Worm (Caenorhabditis elegans) whole organism, L2 larva: ENCODE measurements around the gene ctf-18.

Source experiments
- F13H6.1 ChIP-seq: sonication (generic microtip); optimal IDR thresholded peaks from 2 replicates; lab custom pipeline; 2016; ENCODE audit warnings: missing genetic modification characterization, missing compliant biosample characterization
- Y55F3AM.14 ChIP-seq: fragments of 200-800 bp; sonication (Bioruptor generic); optimal IDR thresholded peaks from 2 replicates; lab custom pipeline; 2018; ENCODE audit warnings: mild to moderate bottlenecking, missing genetic modification characterization, missing compliant biosample characterization
- ZK546.5 ChIP-seq: sonication (generic microtip); optimal IDR thresholded peaks from 2 replicates; lab custom pipeline; 2017; ENCODE audit warnings: missing biosample characterization, missing genetic modification characterization
- alr-1 ChIP-seq: fragments of 150-350 bp; optimal IDR thresholded peaks from 2 replicates; lab custom pipeline; 2014; ENCODE audit warnings: missing biosample characterization, missing genetic modification characterization
- aly-2 ChIP-seq: fragments of 150-350 bp; optimal IDR thresholded peaks from 2 replicates; lab custom pipeline; 2014; ENCODE audit warnings: missing biosample characterization, missing genetic modification characterization
- ama-1 ChIP-seq: fragments of 150-350 bp; optimal IDR thresholded peaks from 2 replicates; lab custom pipeline; 2018; ENCODE audit warnings: inconsistent platforms
- blmp-1 ChIP-seq: sonication (generic microtip); optimal IDR thresholded peaks from 2 replicates; lab custom pipeline; 2017; ENCODE audit warnings: missing genetic modification characterization, mild to moderate bottlenecking, missing compliant biosample characterization, antibody characterized with exemption, moderate library complexity; ENCODE audit not compliant: insufficient read depth
- ceh-16 ChIP-seq: fragments of 150-350 bp; optimal IDR thresholded peaks from 2 replicates; lab custom pipeline; 2014; ENCODE audit warnings: missing biosample characterization, missing genetic modification characterization
- ceh-82 ChIP-seq: fragments of 150-350 bp; optimal IDR thresholded peaks from 2 replicates; lab custom pipeline; 2014; ENCODE audit warnings: missing biosample characterization, missing genetic modification characterization
- crh-2 ChIP-seq: sonication (generic microtip); optimal IDR thresholded peaks from 2 replicates; lab custom pipeline; 2017; ENCODE audit warnings: missing biosample characterization, missing genetic modification characterization
- egl-27 ChIP-seq: sonication (generic microtip); optimal IDR thresholded peaks from 3 replicates; lab custom pipeline; 2017; ENCODE audit warnings: missing biosample characterization, missing genetic modification reagents, missing genetic modification characterization
- fos-1 ChIP-seq: fragments of 150-350 bp; optimal IDR thresholded peaks from 2 replicates; lab custom pipeline; 2014; ENCODE audit warnings: missing biosample characterization, missing genetic modification characterization
- lin-13 ChIP-seq: fragments of 150-350 bp; optimal IDR thresholded peaks from 2 replicates; lab custom pipeline; 2014; ENCODE audit warnings: missing biosample characterization, missing genetic modification reagents, missing genetic modification characterization
- lin-39 ChIP-seq: fragments of 150-350 bp; optimal IDR thresholded peaks from 2 replicates; lab custom pipeline; 2014; ENCODE audit warnings: missing biosample characterization, missing genetic modification reagents, missing genetic modification characterization
- lsy-2 ChIP-seq, 2 experiments: fragments of 150-350 bp in 1 of 2; sonication (generic microtip) in 1 of 2; optimal IDR thresholded peaks; 2 replicates each; lab custom pipeline; 2014 to 2017; ENCODE audit warnings: missing biosample characterization in 2 of 2, missing genetic modification characterization in 2 of 2
- mbf-1 ChIP-seq: sonication (generic microtip); optimal IDR thresholded peaks from 2 replicates; lab custom pipeline; 2017; ENCODE audit warnings: missing biosample characterization, missing genetic modification characterization
- nhr-11 ChIP-seq: fragments of 150-350 bp; optimal IDR thresholded peaks from 2 replicates; lab custom pipeline; 2014; ENCODE audit warnings: missing biosample characterization, missing genetic modification characterization
- nhr-12 ChIP-seq: fragments of 150-350 bp; optimal IDR thresholded peaks from 2 replicates; lab custom pipeline; 2014; ENCODE audit warnings: missing biosample characterization, missing genetic modification characterization
- nhr-129 ChIP-seq: fragments of 150-350 bp; optimal IDR thresholded peaks from 2 replicates; lab custom pipeline; 2014; ENCODE audit warnings: missing biosample characterization, missing genetic modification characterization
- nhr-23 ChIP-seq: fragments of 150-350 bp; optimal IDR thresholded peaks from 2 replicates; lab custom pipeline; 2014; ENCODE audit warnings: missing biosample characterization, missing genetic modification reagents, missing genetic modification characterization
- nhr-237 ChIP-seq: fragments of 150-350 bp; optimal IDR thresholded peaks from 2 replicates; lab custom pipeline; 2014; ENCODE audit warnings: missing biosample characterization, missing genetic modification characterization
- nhr-25 ChIP-seq: fragments of 150-350 bp; sonication (generic microtip); optimal IDR thresholded peaks from 3 replicates; lab custom pipeline; 2014; ENCODE audit warnings: missing biosample characterization, missing genetic modification characterization
- nhr-6 ChIP-seq: fragments of 150-350 bp; optimal IDR thresholded peaks from 2 replicates; lab custom pipeline; 2014; ENCODE audit warnings: missing biosample characterization, missing genetic modification characterization
- nhr-77 ChIP-seq: fragments of 150-350 bp; optimal IDR thresholded peaks from 2 replicates; lab custom pipeline; 2014; ENCODE audit warnings: missing biosample characterization, missing genetic modification characterization
- sem-4 ChIP-seq: fragments of 150-350 bp; optimal IDR thresholded peaks from 2 replicates; lab custom pipeline; 2014; ENCODE audit warnings: missing biosample characterization, missing genetic modification reagents, missing genetic modification characterization
- sma-3 ChIP-seq: sonication (generic microtip); optimal IDR thresholded peaks from 2 replicates; lab custom pipeline; 2016; ENCODE audit warnings: missing genetic modification reagents, missing genetic modification characterization, missing compliant biosample characterization
- sma-9 ChIP-seq, 2 experiments: fragments of 150-350 bp in 1 of 2; sonication (generic microtip) in 1 of 2; optimal IDR thresholded peaks; 2 replicates each; lab custom pipeline; 2014 to 2016; ENCODE audit warnings: missing genetic modification characterization in 2 of 2, mild to moderate bottlenecking in 1 of 2, missing biosample characterization in 1 of 2, missing compliant biosample characterization in 1 of 2, missing genetic modification reagents in 1 of 2, moderate library complexity in 1 of 2
- snpc-4 ChIP-seq: fragments of 150-350 bp; optimal IDR thresholded peaks from 2 replicates; lab custom pipeline; 2014; ENCODE audit warnings: missing biosample characterization, missing genetic modification characterization
- unc-39 ChIP-seq: fragments of 150-350 bp; optimal IDR thresholded peaks from 2 replicates; lab custom pipeline; 2014; ENCODE audit warnings: missing biosample characterization, missing genetic modification characterization
- ztf-11 ChIP-seq: sonication (generic microtip); optimal IDR thresholded peaks from 2 replicates; lab custom pipeline; 2017; ENCODE audit warnings: missing biosample characterization, missing genetic modification characterization
- ztf-4 ChIP-seq: fragments of 150-350 bp; optimal IDR thresholded peaks from 2 replicates; lab custom pipeline; 2014; ENCODE audit warnings: missing biosample characterization, missing genetic modification characterization

ctf-18 gene

ce11 chrIV:10078003-10078402, 48.4 kb downstream of the ctf-18 start:
- TF ChIP-seq snpc-4 (tag; lab: Kevin White, UChicago) (no peak), lin-39 (tag; lab: Kevin White, UChicago) (no peak), crh-2 (tag; lab: Kevin White, UChicago) (no peak), ZK546.5 (no peak), egl-27 (tag; lab: Kevin White, UChicago) (no peak), nhr-25 (no peak), mbf-1 (tag; lab: Kevin White, UChicago) (no peak), lsy-2 (tag; optimal IDR thresholded peaks at IDR 0.05; lab: Kevin White, UChicago) (no peak), ceh-82 (tag; lab: Kevin White, UChicago) (no peak), sem-4 (tag; lab: Kevin White, UChicago) (no peak), F13H6.1 (tag; lab: Kevin White, UChicago) (no peak), lin-13 (no peak), nhr-11 (tag; lab: Kevin White, UChicago) (no peak), unc-39 (tag; lab: Kevin White, UChicago) (no peak), ceh-16 (tag; lab: Kevin White, UChicago) (no peak), ztf-11 (no peak), sma-9 (GFP tag; optimal IDR thresholded peaks at IDR 0.05; lab: Kevin White, UChicago) (no peak), sma-9 (tag; optimal IDR thresholded peaks at IDR 0.05; lab: Kevin White, UChicago) (no peak)

ce11 chrIV:10075899-10076298, 50.5 kb downstream of the ctf-18 start, which contains the start of gene W01B6.5:
Gene W01B6.5, plus strand, starts transcription at chrIV:10076199.
- TF ChIP-seq ceh-82 (tag; lab: Kevin White, UChicago) (no peak), sem-4 (tag; lab: Kevin White, UChicago) (no peak), nhr-6 (tag; lab: Kevin White, UChicago) (no peak), nhr-25 (no peak), egl-27 (tag; lab: Kevin White, UChicago) (no peak), nhr-12 (tag; lab: Kevin White, UChicago) (no peak), lin-13 (no peak), blmp-1 (tag; lab: Kevin White, UChicago) (no peak), Y55F3AM.14 (GFP tag; lab: Kevin White, UChicago) (no peak)
- TF ChIP-seq, all 48 proteins: peak for 0

- TF ChIP-seq alr-1 (tag; lab: Kevin White, UChicago) (no peak), fos-1 (tag; lab: Kevin White, UChicago) (no peak), nhr-129 (tag; lab: Kevin White, UChicago) (no peak), egl-27 (tag; lab: Kevin White, UChicago) (no peak), ztf-4 (tag; lab: Kevin White, UChicago) (no peak), ceh-16 (tag; lab: Kevin White, UChicago) (no peak), F13H6.1 (tag; lab: Kevin White, UChicago) (no peak), sma-3 (GFP tag; lab: Kevin White, UChicago) (no peak), nhr-12 (tag; lab: Kevin White, UChicago) (no peak), nhr-77 (tag; lab: Kevin White, UChicago) (no peak), nhr-25 (no peak), snpc-4 (tag; lab: Kevin White, UChicago) (no peak), aly-2 (tag; lab: Kevin White, UChicago) (no peak), nhr-23 (tag; lab: Kevin White, UChicago) (no peak), unc-39 (tag; lab: Kevin White, UChicago) (no peak), blmp-1 (tag; lab: Kevin White, UChicago) (no peak), nhr-237 (no peak), ama-1 (no peak), sem-4 (tag; lab: Kevin White, UChicago) (no peak), Y55F3AM.14 (GFP tag; lab: Kevin White, UChicago) (no peak)
These were observed 51.4 kb downstream of the ctf-18 start, which contains the start of the genes ttbk-4 and W01B6.4 for ce11 chrIV:10075034-10075510. Gene ttbk-4, minus strand, starts transcription at chrIV:10075134. Gene W01B6.4, plus strand, starts transcription at chrIV:10075460.
